Fruit fly (Drosophila melanogaster) whole organism, embryonic: ENCODE data around the gene MAGE.

Experiments used
- Adf1 ChIP-seq: fragments of 200-800 bp; sonication (Bioruptor generic); IDR thresholded peaks from 2 replicates; pipeline ENCODE4 v1.3.6; 2022; ENCODE audit warnings: missing biosample characterization, missing genetic modification characterization
- Atf6 ChIP-seq: fragments of 200-800 bp; sonication (Bioruptor generic); IDR thresholded peaks from 2 replicates; pipeline ENCODE4 v1.3.6; 2022; ENCODE audit warnings: missing biosample characterization, missing genetic modification characterization
- BEAF-32 ChIP-seq: fragments of 200-800 bp; sonication (Bioruptor generic); optimal IDR thresholded peaks from 3 replicates; lab custom pipeline; 2017; ENCODE audit warnings: missing biosample characterization, missing genetic modification characterization, mild to moderate bottlenecking, moderate library complexity, missing genetic modification reagents
- CG11560 ChIP-seq: fragments of 200-800 bp; sonication (Bioruptor generic); IDR thresholded peaks from 3 replicates; pipeline ENCODE4 v1.3.6; 2022; ENCODE audit warnings: missing biosample characterization, missing genetic modification characterization
- CG12104 ChIP-seq: fragments of 200-800 bp; sonication (Bioruptor generic); optimal IDR thresholded peaks from 3 replicates; lab custom pipeline; 2016; ENCODE audit warnings: missing biosample characterization, missing genetic modification characterization
- CG12769 ChIP-seq: fragments of 200-800 bp; sonication (Bioruptor generic); optimal IDR thresholded peaks from 2 replicates; lab custom pipeline; 2019; ENCODE audit warnings: missing biosample characterization, mild to moderate bottlenecking, missing genetic modification characterization, moderate library complexity
- CG13287 ChIP-seq: fragments of 200-800 bp; sonication (Bioruptor generic); IDR thresholded peaks from 2 replicates; pipeline ENCODE4 v1.3.6; 2022; ENCODE audit warnings: missing biosample characterization, missing genetic modification characterization; ENCODE audit not compliant: partially characterized antibody
- CG13296 ChIP-seq: fragments of 200-800 bp; sonication (Bioruptor generic); optimal IDR thresholded peaks from 3 replicates; lab custom pipeline; 2018; ENCODE audit warnings: missing biosample characterization, mild to moderate bottlenecking, missing genetic modification characterization
- CG13424 ChIP-seq: fragments of 200-800 bp; sonication (Bioruptor generic); optimal IDR thresholded peaks from 2 replicates; lab custom pipeline; 2019; ENCODE audit warnings: missing biosample characterization, mild to moderate bottlenecking, missing genetic modification characterization, moderate library complexity
- CG14050 ChIP-seq: fragments of 200-800 bp; sonication (Bioruptor generic); IDR thresholded peaks from 3 replicates; pipeline ENCODE4 v1.3.6; 2022; ENCODE audit warnings: missing biosample characterization, missing genetic modification characterization
- CG14860 ChIP-seq: fragments of 200-800 bp; sonication (Bioruptor generic); IDR thresholded peaks from 3 replicates; pipeline ENCODE4 v1.3.6; 2022; ENCODE audit warnings: missing biosample characterization, missing genetic modification characterization; ENCODE audit not compliant: partially characterized antibody
- CG1602 ChIP-seq: fragments of 200-800 bp; sonication (Bioruptor generic); optimal IDR thresholded peaks from 3 replicates; lab custom pipeline; 2016; ENCODE audit warnings: missing biosample characterization, missing genetic modification characterization
- CG17186 ChIP-seq: fragments of 200-800 bp; sonication (Bioruptor generic); optimal IDR thresholded peaks from 3 replicates; lab custom pipeline; 2017; ENCODE audit warnings: missing biosample characterization, missing genetic modification reagents, missing genetic modification characterization
- CG17328 ChIP-seq: fragments of 200-800 bp; sonication (Bioruptor generic); IDR thresholded peaks from 2 replicates; pipeline ENCODE4 v1.3.6; 2022; ENCODE audit warnings: missing biosample characterization, missing genetic modification characterization
- CG2678 ChIP-seq: fragments of 200-800 bp; sonication (Bioruptor generic); optimal IDR thresholded peaks from 3 replicates; lab custom pipeline; 2019; ENCODE audit warnings: missing biosample characterization, mild to moderate bottlenecking, missing genetic modification characterization, moderate library complexity
- CG33213 ChIP-seq: fragments of 200-800 bp; sonication (Bioruptor generic); optimal IDR thresholded peaks from 3 replicates; lab custom pipeline; 2016; ENCODE audit warnings: missing biosample characterization, missing genetic modification characterization
- CG4360 ChIP-seq: fragments of 200-800 bp; sonication (Bioruptor generic); IDR thresholded peaks from 2 replicates; pipeline ENCODE4 v1.3.6; 2022; ENCODE audit warnings: missing biosample characterization, missing genetic modification characterization
- CG4820 ChIP-seq: fragments of 200-800 bp; sonication (Bioruptor generic); optimal IDR thresholded peaks from 3 replicates; lab custom pipeline; 2016; ENCODE audit warnings: missing biosample characterization, missing genetic modification characterization
- CG6791 ChIP-seq: fragments of 200-800 bp; sonication (Bioruptor generic); IDR thresholded peaks from 3 replicates; pipeline ENCODE4 v1.3.6; 2022; ENCODE audit warnings: missing biosample characterization, missing genetic modification characterization; ENCODE audit not compliant: partially characterized antibody
- CG8290 ChIP-seq, 3 experiments: fragments of 200-800 bp; sonication (Bioruptor generic); optimal IDR thresholded peaks; 2 replicates each; lab custom pipeline; 2016 to 2019; ENCODE audit warnings: missing biosample characterization in 3 of 3, missing genetic modification characterization in 3 of 3, mild to moderate bottlenecking in 2 of 3, moderate library complexity in 1 of 3
- CG9797 ChIP-seq: fragments of 200-800 bp; sonication (Bioruptor generic); optimal IDR thresholded peaks from 3 replicates; lab custom pipeline; 2018; ENCODE audit warnings: missing biosample characterization, mild to moderate bottlenecking, missing genetic modification characterization
- Dbx ChIP-seq: fragments of 200-800 bp; sonication (Bioruptor generic); IDR thresholded peaks from 3 replicates; pipeline ENCODE4 v1.3.6; 2022; ENCODE audit warnings: missing biosample characterization, missing genetic modification characterization
- Deaf1 ChIP-seq: fragments of 200-800 bp; optimal IDR thresholded peaks from 3 replicates; lab custom pipeline; 2019; ENCODE audit warnings: missing biosample characterization, mild to moderate bottlenecking, missing genetic modification characterization, moderate library complexity
- Oaz ChIP-seq: fragments of 200-800 bp; sonication (Bioruptor generic); IDR thresholded peaks from 2 replicates; pipeline ENCODE4 v1.3.6; 2022; ENCODE audit warnings: missing biosample characterization, missing genetic modification characterization
- Opbp ChIP-seq: fragments of 200-800 bp; sonication (Bioruptor generic); IDR thresholded peaks from 3 replicates; pipeline ENCODE4 v1.3.6; 2022; ENCODE audit warnings: missing biosample characterization, missing genetic modification characterization; ENCODE audit not compliant: partially characterized antibody
- Rfx ChIP-seq: fragments of 200-800 bp; sonication (Bioruptor generic); IDR thresholded peaks from 2 replicates; pipeline ENCODE4 v1.3.6; 2022; ENCODE audit warnings: missing biosample characterization, missing genetic modification characterization
- Sin3A ChIP-seq: fragments of >200 bp; optimal IDR thresholded peaks from 2 replicates; lab custom pipeline; 2018
- Sry-δ ChIP-seq: fragments of 200-800 bp; sonication (Bioruptor generic); optimal IDR thresholded peaks from 2 replicates; lab custom pipeline; 2016; ENCODE audit warnings: missing biosample characterization, missing genetic modification characterization
- Xbp1 ChIP-seq: fragments of 200-800 bp; sonication (Bioruptor generic); optimal IDR thresholded peaks from 3 replicates; lab custom pipeline; 2016; ENCODE audit warnings: missing biosample characterization, mild to moderate bottlenecking, missing genetic modification characterization
- al ChIP-seq: fragments of 200-800 bp; sonication (Bioruptor generic); IDR thresholded peaks from 2 replicates; pipeline ENCODE4 v1.3.6; 2022; ENCODE audit warnings: missing biosample characterization, missing genetic modification characterization
- ase ChIP-seq: fragments of 200-800 bp; sonication (Bioruptor generic); IDR thresholded peaks from 3 replicates; pipeline ENCODE4 v1.3.6; 2022; ENCODE audit warnings: missing biosample characterization, missing genetic modification characterization
- chinmo ChIP-seq: fragments of 200-800 bp; sonication (Bioruptor generic); IDR thresholded peaks from 4 replicates; pipeline ENCODE4 v1.3.6; 2022; ENCODE audit warnings: missing biosample characterization, missing genetic modification characterization; ENCODE audit not compliant: partially characterized antibody
- dimm ChIP-seq: fragments of 200-800 bp; sonication (Bioruptor generic); IDR thresholded peaks from 2 replicates; pipeline ENCODE4 v1.3.6; 2022; ENCODE audit warnings: missing biosample characterization, missing genetic modification characterization
- dmrt11E ChIP-seq: fragments of 200-800 bp; sonication (Bioruptor generic); optimal IDR thresholded peaks from 3 replicates; lab custom pipeline; 2018; ENCODE audit warnings: missing biosample characterization, mild to moderate bottlenecking, missing genetic modification characterization, moderate library complexity
- dysf ChIP-seq: fragments of 200-800 bp; sonication (Bioruptor generic); IDR thresholded peaks from 3 replicates; pipeline ENCODE4 v1.3.6; 2022; ENCODE audit warnings: missing biosample characterization, missing genetic modification characterization
- emc ChIP-seq: fragments of 200-800 bp; sonication (Bioruptor generic); optimal IDR thresholded peaks from 2 replicates; lab custom pipeline; 2016; ENCODE audit warnings: missing biosample characterization, missing genetic modification characterization
- fru ChIP-seq: fragments of >200 bp; optimal IDR thresholded peaks from 2 replicates; lab custom pipeline; 2017
- hkb ChIP-seq, 2 experiments: fragments of 200-800 bp in 1 of 2; fragments of >200 bp in 1 of 2; sonication (Bioruptor generic) in 1 of 2; IDR thresholded peaks in 1 of 2; optimal IDR thresholded peaks in 1 of 2; 2 replicates each; pipeline versions ENCODE4 v1.3.6 to Lab custom; 2017 to 2022; ENCODE audit warnings: missing biosample characterization in 1 of 2, missing genetic modification characterization in 1 of 2
- kay ChIP-seq: fragments of 200-800 bp; sonication (Bioruptor generic); optimal IDR thresholded peaks from 2 replicates; lab custom pipeline; 2016; ENCODE audit warnings: missing biosample characterization, missing genetic modification characterization
- lola ChIP-seq, 3 experiments: fragments of >200 bp in 2 of 3; fragments of 200-800 bp in 1 of 3; sonication (Bioruptor generic) in 1 of 3; optimal IDR thresholded peaks; 2 replicates each; lab custom pipeline; 2017 to 2019; ENCODE audit warnings: missing biosample characterization in 3 of 3, missing genetic modification characterization in 3 of 3, mild to moderate bottlenecking in 1 of 3, moderate library complexity in 1 of 3
- maf-S ChIP-seq: fragments of 200-800 bp; sonication (Bioruptor generic); optimal IDR thresholded peaks from 2 replicates; lab custom pipeline; 2016; ENCODE audit warnings: missing biosample characterization, missing genetic modification characterization
- row ChIP-seq: fragments of 200-800 bp; sonication (Bioruptor generic); IDR thresholded peaks from 3 replicates; pipeline ENCODE4 v1.3.6; 2022; ENCODE audit warnings: missing biosample characterization, missing genetic modification characterization
- run ChIP-seq: fragments of 200-800 bp; sonication (Bioruptor generic); optimal IDR thresholded peaks from 3 replicates; lab custom pipeline; 2018; ENCODE audit warnings: missing biosample characterization, mild to moderate bottlenecking, missing genetic modification characterization
- sim ChIP-seq: fragments of 200-800 bp; sonication (Bioruptor generic); IDR thresholded peaks from 2 replicates; pipeline ENCODE4 v1.3.6; 2022; ENCODE audit warnings: missing biosample characterization, missing genetic modification characterization
- slbo ChIP-seq: fragments of 200-800 bp; sonication (Bioruptor generic); IDR thresholded peaks from 2 replicates; pipeline ENCODE4 v1.3.6; 2022; ENCODE audit warnings: missing biosample characterization, missing genetic modification characterization
- stwl ChIP-seq: fragments of 200-800 bp; sonication (Bioruptor generic); optimal IDR thresholded peaks from 3 replicates; lab custom pipeline; 2018; ENCODE audit warnings: missing biosample characterization, mild to moderate bottlenecking, missing genetic modification characterization, moderate library complexity
- tna ChIP-seq: fragments of 200-800 bp; sonication (Bioruptor generic); IDR thresholded peaks from 2 replicates; pipeline ENCODE4 v1.3.6; 2022; ENCODE audit warnings: missing biosample characterization, missing genetic modification characterization; ENCODE audit not compliant: partially characterized antibody
- usp ChIP-seq: fragments of >200 bp; optimal IDR thresholded peaks from 2 replicates; lab custom pipeline; 2017; ENCODE audit warnings: missing biosample characterization, missing genetic modification characterization
- wdn ChIP-seq: fragments of 200-800 bp; sonication (Bioruptor generic); IDR thresholded peaks from 2 replicates; pipeline ENCODE4 v1.3.6; 2022; ENCODE audit warnings: missing biosample characterization, missing genetic modification characterization

Gene MAGE

DNA sequence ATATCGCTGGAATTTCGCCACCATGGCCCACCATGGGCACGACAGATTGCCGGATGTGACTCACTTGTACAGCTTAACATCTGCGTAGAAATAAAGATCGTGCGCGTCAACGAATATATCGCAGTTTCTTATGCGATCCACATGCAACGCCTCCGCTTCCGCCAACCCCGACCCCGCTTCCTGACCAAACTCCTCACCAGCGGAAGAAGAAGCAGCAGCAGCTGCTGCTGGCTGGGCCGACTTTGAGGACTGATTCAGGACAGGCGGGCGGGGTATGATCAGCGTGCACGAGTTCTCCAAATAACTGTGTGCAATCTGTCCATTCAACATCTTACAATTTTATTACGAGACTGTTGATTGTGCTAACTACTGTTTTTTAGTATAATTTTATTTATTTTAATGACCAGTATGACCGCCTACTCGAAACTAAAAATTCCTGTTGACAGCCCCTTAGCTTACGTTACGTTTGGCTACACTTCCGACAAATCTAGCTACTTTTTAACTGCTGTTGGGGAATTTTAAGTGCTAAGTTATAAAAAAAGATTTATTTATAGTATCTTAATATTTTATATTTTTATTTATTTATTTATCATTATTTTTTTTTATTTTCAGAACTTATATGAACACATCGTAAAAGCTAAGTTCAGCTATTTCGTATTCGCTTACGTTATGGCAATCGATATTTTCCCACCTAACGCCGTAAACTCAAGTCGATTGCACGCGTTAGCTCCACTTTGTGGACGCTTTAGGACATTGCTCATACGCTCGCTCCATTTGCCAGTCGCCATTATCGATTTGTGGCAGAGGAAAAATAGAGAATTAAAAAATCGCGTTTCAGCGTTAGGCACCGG lies 31.5 kb upstream of the MAGE start, which contains the start of the genes CG10055 and lap (continued):
- TF ChIP-seq CG14860 (GFP tag; lab: Robert Waterston, UW) = peak; percentile 38; the same call in 1 of the 3 replicates
- no peak for TF ChIP-seq CG33213 (GFP tag; lab: Kevin White, UChicago)
- TF ChIP-seq dimm (GFP tag; lab: Robert Waterston, UW) = no peak
- no peak for TF ChIP-seq ase (GFP tag; lab: Robert Waterston, UW)
- peak; percentile 61 for TF ChIP-seq Sin3A (lab: Kevin White, UChicago)
- TF ChIP-seq CG11560 (tag; lab: Robert Waterston, UW) = no peak
- TF ChIP-seq CG17328 (GFP tag; lab: Robert Waterston, UW) = no peak
- TF ChIP-seq CG1602 (GFP tag; lab: Kevin White, UChicago) = no peak
- TF ChIP-seq Oaz (GFP tag; lab: Robert Waterston, UW) = no peak
- TF ChIP-seq CG6791 (GFP tag; lab: Robert Waterston, UW) = peak; percentile 56; the same call in 2 of the 3 replicates
- peak; percentile 37; the same call in 1 of the 2 replicates for TF ChIP-seq tna
- TF ChIP-seq Atf6 (GFP tag; lab: Robert Waterston, UW) = no peak
- peak; percentile 22 for TF ChIP-seq stwl (tag; lab: Kevin White, UChicago)
- TF ChIP-seq Dbx (GFP tag; lab: Robert Waterston, UW) = no peak
- no peak for TF ChIP-seq lola (GFP tag; optimal IDR thresholded peaks at IDR 0.05; lab: Kevin White, UChicago)
- TF ChIP-seq dmrt11E (tag; lab: Kevin White, UChicago) = no peak
- no peak for TF ChIP-seq fru
- no peak for TF ChIP-seq maf-S (GFP tag; lab: Kevin White, UChicago)
- no peak for TF ChIP-seq slbo (GFP tag; lab: Robert Waterston, UW)
- no peak for TF ChIP-seq CG13424 (tag; lab: Kevin White, UChicago)
- TF ChIP-seq Deaf1 = no peak
- TF ChIP-seq run (tag; lab: Kevin White, UChicago) = no peak
- peak; percentile 72 for TF ChIP-seq BEAF-32
- TF ChIP-seq CG8290 (GFP tag; optimal IDR thresholded peaks at IDR 0.05; lab: Kevin White, UChicago) = no peak
- no peak for TF ChIP-seq CG8290 (tag; optimal IDR thresholded peaks at IDR 0.05; lab: Kevin White, UChicago)
- no peak for TF ChIP-seq dysf (GFP tag; lab: Robert Waterston, UW)
- peak; percentile 50; the same call in 1 of the 3 replicates for TF ChIP-seq Opbp
- TF ChIP-seq CG13296 = no peak
- peak; percentile 66 for TF ChIP-seq Sry-δ (GFP tag; lab: Kevin White, UChicago)
- TF ChIP-seq CG12104 (GFP tag; lab: Kevin White, UChicago) = no peak
- no peak for TF ChIP-seq sim (GFP tag; lab: Robert Waterston, UW)
- TF ChIP-seq CG4360 (GFP tag; lab: Robert Waterston, UW) = no peak
- no peak for TF ChIP-seq CG14050 (GFP tag; lab: Robert Waterston, UW)
- no peak for TF ChIP-seq Xbp1 (GFP tag; lab: Kevin White, UChicago)
- no peak for TF ChIP-seq Rfx
- TF ChIP-seq CG13287 (GFP tag; lab: Robert Waterston, UW) = peak; percentile 45; the same call in 1 of the 2 replicates
- no peak; the same call in 1 of the 2 replicates for TF ChIP-seq Adf1
- no peak for TF ChIP-seq emc (GFP tag; lab: Kevin White, UChicago)
- 0 out of 4 replicates have a peak, but pooled peaks have one; percentile 25 for TF ChIP-seq chinmo (GFP tag; lab: Robert Waterston, UW)
- peak; percentile 50 for TF ChIP-seq row (GFP tag; lab: Robert Waterston, UW)
- no peak for TF ChIP-seq usp (GFP tag; lab: Kevin White, UChicago)
- no peak for TF ChIP-seq kay (GFP tag; lab: Kevin White, UChicago)
- no peak for TF ChIP-seq wdn (GFP tag; lab: Robert Waterston, UW)
- TF ChIP-seq CG4820 (GFP tag; lab: Kevin White, UChicago) = no peak
- TF ChIP-seq CG2678 = no peak
- TF ChIP-seq CG9797 (GFP tag; lab: Kevin White, UChicago) = peak; percentile 55
- no peak for TF ChIP-seq CG12769
- no peak for TF ChIP-seq al
- no peak for TF ChIP-seq hkb (optimal IDR thresholded peaks at IDR 0.05; lab: Kevin White, UChicago)
- TF ChIP-seq hkb (GFP tag; IDR thresholded peaks at IDR 0.05; lab: Robert Waterston, UW) = no peak
- TF ChIP-seq CG17186 (GFP tag; lab: Kevin White, UChicago) = no peak
